Fruit fly (Drosophila melanogaster): Measurements from ENCODE around the gene spoon.

spoon gene

DNA sequence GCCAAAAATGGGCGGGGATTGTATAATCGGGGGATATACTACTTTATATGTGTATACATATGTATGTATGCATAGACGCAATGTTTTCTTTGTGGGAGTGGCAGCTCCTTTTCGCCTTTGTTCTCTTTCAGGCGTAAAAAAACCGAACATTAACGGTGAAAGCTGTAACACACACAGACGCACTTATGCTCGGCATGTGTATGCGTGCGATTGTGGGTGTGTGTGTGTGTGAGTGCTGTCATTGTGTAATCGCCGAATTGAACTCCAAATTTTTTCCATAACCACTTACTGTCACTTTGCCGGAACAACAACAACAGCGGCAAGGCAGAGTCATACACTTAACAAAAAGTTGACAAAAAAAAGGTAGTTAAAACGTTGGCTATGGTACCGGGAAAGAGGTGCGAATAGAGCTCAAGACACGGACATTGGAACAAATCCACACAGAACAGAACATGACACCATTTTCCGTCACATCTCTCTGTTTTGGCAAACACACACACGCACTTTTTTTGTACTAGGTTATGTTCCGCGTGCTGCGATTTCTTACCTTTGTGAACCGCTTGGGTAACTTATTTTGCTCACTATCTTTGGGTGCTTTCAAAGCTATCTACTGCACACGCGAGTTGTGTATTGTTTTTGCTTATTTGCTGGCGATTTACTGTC, 631 bp downstream of the spoon start (continued):
- TF ChIP-seq CG9609 (GFP tag; optimal IDR thresholded peaks at IDR 0.05) (no peak), jumu (GFP tag; optimal IDR thresholded peaks at IDR 0.05) (no peak), ftz-f1 (GFP tag; optimal IDR thresholded peaks at IDR 0.05) (no peak), CG13296 (GFP tag; optimal IDR thresholded peaks at IDR 0.05) (no peak), Trl (optimal IDR thresholded peaks at IDR 0.05) (peak in 1 of 2 experiments; percentile 42), Trl (GFP tag; optimal IDR thresholded peaks at IDR 0.05) (no peak)

- TF ChIP-seq run (tag; optimal IDR thresholded peaks at IDR 0.05): peak; percentile 49
- no peak for TF ChIP-seq Lhr (GFP tag; optimal IDR thresholded peaks at IDR 0.05)
- peak; percentile 74 for TF ChIP-seq CG14014 (GFP tag; IDR thresholded peaks at IDR 0.05)
- TF ChIP-seq Dad (GFP tag; optimal IDR thresholded peaks at IDR 0.05): peak; percentile 54
- peak; percentile 60 for TF ChIP-seq CG12219 (GFP tag; optimal IDR thresholded peaks at IDR 0.05)
- TF ChIP-seq bbx (GFP tag; IDR thresholded peaks at IDR 0.05; ENCODE audit: partially characterized antibody): no peak
- TF ChIP-seq Fer1 (GFP tag; optimal IDR thresholded peaks at IDR 0.05): peak; percentile 78
- peak; percentile 31; the same call in 1 of the 2 replicates for TF ChIP-seq Lim3 (GFP tag; IDR thresholded peaks at IDR 0.05)
- peak; percentile 9 for TF ChIP-seq Bdp1 (GFP tag; optimal IDR thresholded peaks at IDR 0.05)
- TF ChIP-seq dmrt11E (tag; optimal IDR thresholded peaks at IDR 0.05): no peak
- TF ChIP-seq psq (GFP tag; optimal IDR thresholded peaks at IDR 0.05): peak; percentile 39
- TF ChIP-seq pb (GFP tag; optimal IDR thresholded peaks at IDR 0.05): peak; percentile 70
- TF ChIP-seq CG3847 (GFP tag; IDR thresholded peaks at IDR 0.05): peak; percentile 72
- peak; percentile 23 for TF ChIP-seq D19B (GFP tag; optimal IDR thresholded peaks at IDR 0.05)
- no peak for TF ChIP-seq Gsc (GFP tag; IDR thresholded peaks at IDR 0.05)
- peak; percentile 60 for TF ChIP-seq CG18262 (tag; optimal IDR thresholded peaks at IDR 0.05)
- peak; percentile 72 for TF ChIP-seq CG43689 (GFP tag; IDR thresholded peaks at IDR 0.05)
- peak; percentile 54 for TF ChIP-seq cg (GFP tag; optimal IDR thresholded peaks at IDR 0.05)
- TF ChIP-seq prd (optimal IDR thresholded peaks at IDR 0.05): no peak
- TF ChIP-seq prd (GFP tag; IDR thresholded peaks at IDR 0.05): peak; percentile 78
- TF ChIP-seq CG6765 (GFP tag; optimal IDR thresholded peaks at IDR 0.05): peak; percentile 72
- no peak for TF ChIP-seq nom (GFP tag; optimal IDR thresholded peaks at IDR 0.05)
- peak; percentile 78 for TF ChIP-seq Atf6 (GFP tag; IDR thresholded peaks at IDR 0.05)
- no peak for TF ChIP-seq Kr (GFP tag; optimal IDR thresholded peaks at IDR 0.05)
- peak in 1 of 2 experiments; percentile 53 for TF ChIP-seq Hr78 (GFP tag; optimal IDR thresholded peaks at IDR 0.05)
- TF ChIP-seq CG34376 (GFP tag; optimal IDR thresholded peaks at IDR 0.05): peak; percentile 40
- TF ChIP-seq CG16815 (GFP tag; optimal IDR thresholded peaks at IDR 0.05): peak; percentile 3
- peak; percentile 75 for TF ChIP-seq CG4730 (GFP tag; IDR thresholded peaks at IDR 0.05)
- TF ChIP-seq eve (GFP tag; optimal IDR thresholded peaks at IDR 0.05): peak in 1 of 2 experiments; percentile 85
- TF ChIP-seq CG8359 (GFP tag; optimal IDR thresholded peaks at IDR 0.05; ENCODE audit: borderline replicate concordance): no peak
- peak; percentile 86 for TF ChIP-seq sqz (GFP tag; optimal IDR thresholded peaks at IDR 0.05)
- peak; percentile 53 for TF ChIP-seq CG9609 (GFP tag; optimal IDR thresholded peaks at IDR 0.05)
- TF ChIP-seq tll (GFP tag; optimal IDR thresholded peaks at IDR 0.05): no peak
- TF ChIP-seq ewg (GFP tag; optimal IDR thresholded peaks at IDR 0.05): peak; percentile 62
- TF ChIP-seq klu (GFP tag; IDR thresholded peaks at IDR 0.05): peak; percentile 48
- peak; percentile 40; the same call in 1 of the 3 replicates for TF ChIP-seq sr (GFP tag; IDR thresholded peaks at IDR 0.05)
- TF ChIP-seq CG14667 (GFP tag; IDR thresholded peaks at IDR 0.05): no peak; the same call in 1 of the 2 replicates
- peak; percentile 9 for TF ChIP-seq Deaf1 (tag; optimal IDR thresholded peaks at IDR 0.05)
- no peak for TF ChIP-seq D (optimal IDR thresholded peaks at IDR 0.05)
- TF ChIP-seq D (GFP tag; optimal IDR thresholded peaks at IDR 0.05): peak; percentile 68
- no peak for TF ChIP-seq Sin3A (optimal IDR thresholded peaks at IDR 0.05)
- TF ChIP-seq Sry-β (GFP tag; optimal IDR thresholded peaks at IDR 0.05): no peak
These were observed 1.4 kb downstream of the spoon start for dm6 chrX:5419045-5419901.
